Fruit fly (Drosophila melanogaster) Kc167 (cell line): ENCODE measurements around the gene Rheb.

Source experiments
- Myc ChIP-seq: fragments of >200 bp; optimal IDR thresholded peaks from 2 replicates; lab custom pipeline; 2017; ENCODE audit warnings: missing external identifiers
- Sin3A ChIP-seq: fragments of >200 bp; optimal IDR thresholded peaks from 2 replicates; lab custom pipeline; 2018; ENCODE audit warnings: missing external identifiers
- insv ChIP-seq: fragments of >200 bp; optimal IDR thresholded peaks from 3 replicates; lab custom pipeline; 2018; ENCODE audit warnings: missing external identifiers
- psq ChIP-seq: fragments of >200 bp; optimal IDR thresholded peaks from 2 replicates; lab custom pipeline; 2017; ENCODE audit warnings: missing external identifiers

- TF ChIP-seq insv (no peak), Sin3A (lab: Kevin White, UChicago) (no peak), psq (lab: Kevin White, UChicago) (no peak), Myc (lab: Kevin White, UChicago) (no peak)
Measured at dm6 chr3R:5594878-5595277, 26.2 kb downstream of the Rheb start.
